Worm (Caenorhabditis elegans) whole organism, L2 larva: Measurements from ENCODE around the gene C31B8.1.

Source experiments
- ama-1 ChIP-seq: fragments of 150-350 bp; optimal IDR thresholded peaks from 2 replicates; lab custom pipeline; 2018; ENCODE audit warnings: inconsistent platforms
- blmp-1 ChIP-seq: sonication (generic microtip); optimal IDR thresholded peaks from 2 replicates; lab custom pipeline; 2017; ENCODE audit warnings: missing genetic modification characterization, mild to moderate bottlenecking, missing compliant biosample characterization, antibody characterized with exemption, moderate library complexity; ENCODE audit not compliant: insufficient read depth
- mbf-1 ChIP-seq: sonication (generic microtip); optimal IDR thresholded peaks from 2 replicates; lab custom pipeline; 2017; ENCODE audit warnings: missing biosample characterization, missing genetic modification characterization
- nhr-11 ChIP-seq: fragments of 150-350 bp; optimal IDR thresholded peaks from 2 replicates; lab custom pipeline; 2014; ENCODE audit warnings: missing biosample characterization, missing genetic modification characterization
- nhr-25 ChIP-seq: fragments of 150-350 bp; sonication (generic microtip); optimal IDR thresholded peaks from 3 replicates; lab custom pipeline; 2014; ENCODE audit warnings: missing biosample characterization, missing genetic modification characterization
- nhr-77 ChIP-seq: fragments of 150-350 bp; optimal IDR thresholded peaks from 2 replicates; lab custom pipeline; 2014; ENCODE audit warnings: missing biosample characterization, missing genetic modification characterization
- ztf-11 ChIP-seq: sonication (generic microtip); optimal IDR thresholded peaks from 2 replicates; lab custom pipeline; 2017; ENCODE audit warnings: missing biosample characterization, missing genetic modification characterization
- ztf-4 ChIP-seq: fragments of 150-350 bp; optimal IDR thresholded peaks from 2 replicates; lab custom pipeline; 2014; ENCODE audit warnings: missing biosample characterization, missing genetic modification characterization

DNA sequence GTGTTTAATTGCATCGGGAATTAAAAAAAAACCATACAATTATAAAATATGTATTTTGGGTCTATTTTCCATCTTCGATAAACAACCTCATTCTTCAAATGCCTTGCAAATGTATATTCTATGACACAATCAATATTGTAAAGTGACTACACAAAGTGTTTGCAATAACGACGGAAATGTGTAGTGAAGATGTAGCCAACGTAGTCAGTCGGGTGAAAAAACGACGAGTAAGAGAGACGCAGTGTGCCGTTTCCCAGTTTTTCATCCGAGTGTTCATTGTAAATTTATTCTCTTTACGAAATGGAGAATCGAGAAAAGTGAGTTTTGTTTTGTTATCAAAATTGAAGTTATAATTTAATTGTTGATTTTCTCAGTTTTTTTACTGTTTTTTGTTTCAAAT lies 39.4 kb upstream of the C31B8.1 start, which contains the start of gene F37B4.15:
- TF ChIP-seq ztf-11 (tag; lab: Kevin White, UChicago), result no peak
- TF ChIP-seq ama-1 (lab: Kevin White, UChicago), result no peak
- TF ChIP-seq nhr-25 (tag; lab: Kevin White, UChicago), result no peak
- TF ChIP-seq mbf-1 (tag; lab: Kevin White, UChicago), result no peak
- TF ChIP-seq blmp-1 (tag; lab: Kevin White, UChicago), result no peak
- TF ChIP-seq ztf-4 (tag; lab: Kevin White, UChicago), result no peak
- TF ChIP-seq nhr-77 (tag; lab: Kevin White, UChicago), result no peak
- no peak for TF ChIP-seq nhr-11
